Worm (Caenorhabditis elegans): ENCODE results near the gene cyp-33E2.
A peak's percentile ranks its signal among the peaks of the same experiment; 100 is the strongest.

The cyp-33E2 gene

ce11 chrIV:8608204-8608603, 3.9 kb upstream of the cyp-33E2 start:
- TF ChIP-seq dmd-4 (tag; optimal IDR thresholded peaks at IDR 0.05) (no peak), peb-1 (tag; optimal IDR thresholded peaks at IDR 0.05) (no peak), ama-1 (optimal IDR thresholded peaks at IDR 0.05) (no peak), lin-11 (tag; optimal IDR thresholded peaks at IDR 0.05) (no peak), mdl-1 (tag; optimal IDR thresholded peaks at IDR 0.05) (no peak), lsy-2 (tag; optimal IDR thresholded peaks at IDR 0.05) (no peak), nhr-10 (tag; optimal IDR thresholded peaks at IDR 0.05) (no peak), elt-3 (tag; optimal IDR thresholded peaks at IDR 0.05) (no peak), lin-13 (GFP tag; optimal IDR thresholded peaks at IDR 0.05) (no peak), mab-5 (tag; optimal IDR thresholded peaks at IDR 0.05) (peak; percentile 17), unc-55 (GFP tag; optimal IDR thresholded peaks at IDR 0.05) (peak; percentile 68), F13H6.1 (tag; optimal IDR thresholded peaks at IDR 0.05) (no peak), nhr-11 (tag; optimal IDR thresholded peaks at IDR 0.05) (no peak)

ce11 chrIV:8608934-8609333, 3.2 kb upstream of the cyp-33E2 start, which contains the start of gene F42A9.6:
TSS of gene F42A9.6 (plus strand) at chrIV:8609234.
- TF ChIP-seq ama-1 (optimal IDR thresholded peaks at IDR 0.05): no peak
- no peak for TF ChIP-seq nhr-129 (tag; optimal IDR thresholded peaks at IDR 0.05)
- no peak for TF ChIP-seq nhr-10 (tag; optimal IDR thresholded peaks at IDR 0.05)
- no peak for TF ChIP-seq sem-4 (tag; optimal IDR thresholded peaks at IDR 0.05)
- no peak for TF ChIP-seq nhr-77 (tag; optimal IDR thresholded peaks at IDR 0.05)
- no peak for TF ChIP-seq lsy-2 (tag; optimal IDR thresholded peaks at IDR 0.05)
- no peak for TF ChIP-seq alr-1 (tag; optimal IDR thresholded peaks at IDR 0.05)
- TF ChIP-seq dmd-4 (tag; optimal IDR thresholded peaks at IDR 0.05): no peak
- no peak for TF ChIP-seq unc-39 (tag; optimal IDR thresholded peaks at IDR 0.05)
- TF ChIP-seq ceh-16 (tag; optimal IDR thresholded peaks at IDR 0.05): no peak
- TF ChIP-seq ztf-11 (tag; optimal IDR thresholded peaks at IDR 0.05): no peak
- TF ChIP-seq skn-1 (tag; optimal IDR thresholded peaks at IDR 0.05): no peak
- TF ChIP-seq mab-5 (tag; optimal IDR thresholded peaks at IDR 0.05): no peak
- TF ChIP-seq F13H6.1 (tag; optimal IDR thresholded peaks at IDR 0.05): no peak

- TF ChIP-seq lin-11 (tag; optimal IDR thresholded peaks at IDR 0.05) (no peak), fos-1 (tag; optimal IDR thresholded peaks at IDR 0.05) (peak; percentile 40)
Observed at ce11 chrIV:8614680-8615079, 2.5 kb downstream of the cyp-33E2 start, which contains the start of gene cyp-33E3. TSS of gene cyp-33E3 (plus strand) at chrIV:8614995.

DNA sequence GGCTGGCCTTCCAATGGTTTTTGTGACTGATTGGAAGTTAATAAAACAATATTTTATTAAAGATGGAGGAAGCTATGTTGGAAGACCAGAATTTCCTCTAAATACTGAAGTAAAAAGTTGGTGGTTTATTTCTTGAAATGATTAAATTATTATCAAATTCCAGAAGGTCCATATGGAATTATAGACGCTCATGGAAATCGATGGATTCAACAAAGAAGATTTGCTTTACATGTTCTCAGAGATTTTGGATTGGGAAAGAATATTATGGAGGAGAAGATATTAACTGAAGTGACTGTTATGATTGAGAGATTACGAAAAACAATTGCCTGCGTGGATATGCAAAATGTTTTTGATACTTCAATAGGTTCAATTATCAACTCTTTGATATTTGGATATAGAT, 3.2 kb downstream of the cyp-33E2 start:
- TF ChIP-seq unc-39 (tag; optimal IDR thresholded peaks at IDR 0.05) (no peak), nhr-12 (tag; optimal IDR thresholded peaks at IDR 0.05) (no peak), ztf-1 (GFP tag; conservative IDR thresholded peaks at IDR 0.05) (no peak), fos-1 (tag; optimal IDR thresholded peaks at IDR 0.05) (no peak), snpc-4 (tag; optimal IDR thresholded peaks at IDR 0.05) (no peak), skn-1 (tag; optimal IDR thresholded peaks at IDR 0.05) (no peak)

DNA sequence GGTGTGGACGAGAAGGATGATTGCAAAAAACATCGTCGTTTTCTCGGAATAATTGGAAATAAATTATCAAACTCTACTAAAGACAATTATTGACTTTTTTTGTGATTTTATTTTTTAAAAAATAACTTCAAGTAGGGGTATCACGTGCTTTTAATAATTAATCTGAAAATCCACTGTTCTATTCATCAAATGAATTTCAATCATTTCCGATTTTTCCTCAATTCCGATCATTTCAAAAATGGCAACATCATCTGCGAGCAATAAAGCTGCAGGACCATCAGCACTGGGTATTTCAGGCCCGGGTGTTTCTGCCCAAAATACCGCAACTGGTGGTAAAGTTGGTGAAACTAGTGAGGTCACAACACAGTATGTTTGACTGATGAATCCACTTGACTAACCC, 4.9 kb downstream of the cyp-33E2 start, which contains the start of the genes F42A9.7 and F42A9.3:
F42A9.7 (minus strand) TSS at position 101 of the 400 bp plus-strand sequence.
F42A9.3 (plus strand) TSS at position 214 of the 400 bp plus-strand sequence.
- TF ChIP-seq lin-13 (GFP tag; optimal IDR thresholded peaks at IDR 0.05): no peak
- no peak for TF ChIP-seq lsy-2 (tag; optimal IDR thresholded peaks at IDR 0.05)
- no peak for TF ChIP-seq dmd-4 (tag; optimal IDR thresholded peaks at IDR 0.05)
- no peak for TF ChIP-seq C34F6.9 (tag; optimal IDR thresholded peaks at IDR 0.05)
- TF ChIP-seq unc-39 (tag; optimal IDR thresholded peaks at IDR 0.05): no peak
- TF ChIP-seq ztf-4 (tag; optimal IDR thresholded peaks at IDR 0.05): no peak
- no peak for TF ChIP-seq nhr-25 (tag; optimal IDR thresholded peaks at IDR 0.05)
- TF ChIP-seq nhr-21 (tag; optimal IDR thresholded peaks at IDR 0.05): no peak
- TF ChIP-seq nhr-11 (tag; optimal IDR thresholded peaks at IDR 0.05): no peak
- TF ChIP-seq Y55F3AM.14 (GFP tag; optimal IDR thresholded peaks at IDR 0.05): no peak

- TF ChIP-seq ceh-16 (tag; optimal IDR thresholded peaks at IDR 0.05): no peak
- TF ChIP-seq lsy-2 (tag; optimal IDR thresholded peaks at IDR 0.05): peak in 1 of 2 experiments; percentile 35
- TF ChIP-seq unc-55 (GFP tag; optimal IDR thresholded peaks at IDR 0.05): peak; percentile 46
- TF ChIP-seq nhr-21 (tag; optimal IDR thresholded peaks at IDR 0.05): no peak
- TF ChIP-seq ceh-82 (tag; optimal IDR thresholded peaks at IDR 0.05): no peak
- TF ChIP-seq nhr-10 (tag; optimal IDR thresholded peaks at IDR 0.05): no peak
- no peak for TF ChIP-seq gmeb-1 (tag; optimal IDR thresholded peaks at IDR 0.05)
- no peak for TF ChIP-seq nhr-23 (tag; optimal IDR thresholded peaks at IDR 0.05)
- no peak for TF ChIP-seq nhr-77 (tag; optimal IDR thresholded peaks at IDR 0.05)
- TF ChIP-seq Y55F3AM.14 (GFP tag; optimal IDR thresholded peaks at IDR 0.05): no peak
- peak; percentile 51 for TF ChIP-seq C34F6.9 (tag; optimal IDR thresholded peaks at IDR 0.05)
Observed at ce11 chrIV:8618698-8619097, 6.6 kb downstream of the cyp-33E2 start, which contains the start of gene F42A9.8. TSS of gene F42A9.8 (minus strand) at chrIV:8618785.

All from whole organism, L2 larva.